Fruit fly (Drosophila melanogaster) whole organism, embryonic: ENCODE measurements around the gene mon2.

Experiments
- Ada2b ChIP-seq: fragments of 200-800 bp; sonication (Bioruptor generic); IDR thresholded peaks from 2 replicates; pipeline ENCODE4 v1.3.6; 2022; ENCODE audit warnings: missing biosample characterization, missing genetic modification characterization
- Antp ChIP-seq: fragments of 200-800 bp; sonication (Bioruptor generic); optimal IDR thresholded peaks from 3 replicates; lab custom pipeline; 2016; ENCODE audit warnings: missing biosample characterization, missing genetic modification characterization
- Atf6 ChIP-seq: fragments of 200-800 bp; sonication (Bioruptor generic); IDR thresholded peaks from 2 replicates; pipeline ENCODE4 v1.3.6; 2022; ENCODE audit warnings: missing biosample characterization, missing genetic modification characterization
- BtbVII ChIP-seq: fragments of 200-800 bp; sonication (Bioruptor generic); optimal IDR thresholded peaks from 3 replicates; lab custom pipeline; 2017; ENCODE audit warnings: missing biosample characterization, mild to moderate bottlenecking, missing genetic modification characterization
- CG10274 ChIP-seq: fragments of 200-800 bp; sonication (Bioruptor generic); optimal IDR thresholded peaks from 3 replicates; lab custom pipeline; 2017; ENCODE audit warnings: missing biosample characterization, mild to moderate bottlenecking, missing genetic modification characterization
- CG11456 ChIP-seq: fragments of 200-800 bp; sonication (Bioruptor generic); IDR thresholded peaks from 3 replicates; pipeline ENCODE4 v1.3.6; 2022; ENCODE audit warnings: missing biosample characterization, missing genetic modification characterization
- CG12942 ChIP-seq: fragments of 200-800 bp; sonication (Bioruptor generic); optimal IDR thresholded peaks from 3 replicates; lab custom pipeline; 2016; ENCODE audit warnings: missing biosample characterization, missing genetic modification characterization
- CG14441 ChIP-seq: fragments of 200-800 bp; sonication (Bioruptor generic); IDR thresholded peaks from 2 replicates; pipeline ENCODE4 v1.3.6; 2022; ENCODE audit warnings: missing biosample characterization, missing genetic modification characterization
- CG14710 ChIP-seq: fragments of 200-800 bp; sonication (Bioruptor generic); optimal IDR thresholded peaks from 3 replicates; lab custom pipeline; 2019; ENCODE audit warnings: missing biosample characterization, mild to moderate bottlenecking, missing genetic modification characterization, moderate library complexity
- CG14965 ChIP-seq: fragments of 200-800 bp; sonication (Bioruptor generic); optimal IDR thresholded peaks from 2 replicates; lab custom pipeline; 2016; ENCODE audit warnings: missing biosample characterization, missing genetic modification characterization, borderline replicate concordance
- CG15011 ChIP-seq: fragments of 200-800 bp; sonication (Bioruptor generic); optimal IDR thresholded peaks from 3 replicates; lab custom pipeline; 2018; ENCODE audit warnings: missing biosample characterization, mild to moderate bottlenecking, missing genetic modification characterization
- CG1647 ChIP-seq: fragments of 200-800 bp; sonication (Bioruptor generic); optimal IDR thresholded peaks from 3 replicates; lab custom pipeline; 2016; ENCODE audit warnings: missing biosample characterization, missing genetic modification characterization
- CG18764 ChIP-seq: fragments of 200-800 bp; sonication (Bioruptor generic); optimal IDR thresholded peaks from 3 replicates; lab custom pipeline; 2016; ENCODE audit warnings: missing biosample characterization, missing genetic modification characterization
- CG2712 ChIP-seq: fragments of 200-800 bp; optimal IDR thresholded peaks from 3 replicates; lab custom pipeline; 2019; ENCODE audit warnings: missing biosample characterization, mild to moderate bottlenecking, missing genetic modification characterization, moderate library complexity
- CG2875 ChIP-seq: fragments of 200-800 bp; sonication (Bioruptor generic); optimal IDR thresholded peaks from 2 replicates; lab custom pipeline; 2017; ENCODE audit warnings: missing biosample characterization, mild to moderate bottlenecking, missing genetic modification characterization, missing genetic modification reagents
- CG3838 ChIP-seq: fragments of 200-800 bp; sonication (Bioruptor generic); optimal IDR thresholded peaks from 3 replicates; lab custom pipeline; 2016; ENCODE audit warnings: missing biosample characterization, missing genetic modification characterization
- CG4424 ChIP-seq: fragments of 200-800 bp; sonication (Bioruptor generic); optimal IDR thresholded peaks from 3 replicates; lab custom pipeline; 2016; ENCODE audit warnings: missing biosample characterization, missing genetic modification characterization
- CG5180 ChIP-seq: fragments of 200-800 bp; sonication (Bioruptor generic); optimal IDR thresholded peaks from 3 replicates; lab custom pipeline; 2017; ENCODE audit warnings: missing biosample characterization, missing genetic modification characterization, mild to moderate bottlenecking, moderate library complexity, missing genetic modification reagents
- CG6765 ChIP-seq: fragments of 200-800 bp; sonication (Bioruptor generic); optimal IDR thresholded peaks from 3 replicates; lab custom pipeline; 2017; ENCODE audit warnings: missing biosample characterization, mild to moderate bottlenecking, missing genetic modification characterization
- CG9609 ChIP-seq: fragments of 200-800 bp; sonication (Bioruptor generic); optimal IDR thresholded peaks from 3 replicates; lab custom pipeline; 2016; ENCODE audit warnings: missing biosample characterization, missing genetic modification characterization
- HHEX ChIP-seq: fragments of 200-800 bp; sonication (Bioruptor generic); optimal IDR thresholded peaks from 3 replicates; lab custom pipeline; 2017; ENCODE audit warnings: missing biosample characterization, mild to moderate bottlenecking, missing genetic modification characterization, missing genetic modification reagents
- HLH4C ChIP-seq: fragments of 200-800 bp; sonication (Bioruptor generic); IDR thresholded peaks from 3 replicates; pipeline ENCODE4 v1.3.6; 2022; ENCODE audit warnings: missing biosample characterization, missing genetic modification characterization; ENCODE audit not compliant: partially characterized antibody
- HmgD ChIP-seq: fragments of 200-800 bp; sonication (Bioruptor generic); optimal IDR thresholded peaks from 3 replicates; lab custom pipeline; 2016; ENCODE audit warnings: missing biosample characterization, missing genetic modification characterization
- HmgZ ChIP-seq: fragments of 200-800 bp; sonication (Bioruptor generic); optimal IDR thresholded peaks from 2 replicates; lab custom pipeline; 2018; ENCODE audit warnings: missing biosample characterization, mild to moderate bottlenecking, missing genetic modification characterization
- Hmr ChIP-seq: fragments of 200-800 bp; sonication (Bioruptor generic); optimal IDR thresholded peaks from 3 replicates; lab custom pipeline; 2017; ENCODE audit warnings: mild to moderate bottlenecking, missing biosample characterization, missing genetic modification reagents, missing genetic modification characterization
- Jarid2 ChIP-seq: fragments of 200-800 bp; sonication (Bioruptor generic); optimal IDR thresholded peaks from 3 replicates; lab custom pipeline; 2017; ENCODE audit warnings: mild to moderate bottlenecking, missing biosample characterization, missing genetic modification reagents, missing genetic modification characterization
- Lpt ChIP-seq: fragments of >200 bp; optimal IDR thresholded peaks from 2 replicates; lab custom pipeline; 2018; ENCODE audit warnings: missing biosample characterization, missing genetic modification characterization
- NfI ChIP-seq: fragments of 200-800 bp; sonication (Bioruptor generic); optimal IDR thresholded peaks from 3 replicates; lab custom pipeline; 2018; ENCODE audit warnings: missing biosample characterization, mild to moderate bottlenecking, missing genetic modification characterization, moderate library complexity
- Opbp ChIP-seq: fragments of 200-800 bp; sonication (Bioruptor generic); IDR thresholded peaks from 3 replicates; pipeline ENCODE4 v1.3.6; 2022; ENCODE audit warnings: missing biosample characterization, missing genetic modification characterization; ENCODE audit not compliant: partially characterized antibody
- Ssrp ChIP-seq: fragments of 200-800 bp; sonication (Bioruptor generic); optimal IDR thresholded peaks from 2 replicates; lab custom pipeline; 2018; ENCODE audit warnings: missing biosample characterization, mild to moderate bottlenecking, missing genetic modification characterization, moderate library complexity
- ap ChIP-seq: fragments of 200-800 bp; sonication (Bioruptor generic); IDR thresholded peaks from 2 replicates; pipeline ENCODE4 v1.3.6; 2022; ENCODE audit warnings: missing biosample characterization, missing genetic modification characterization
- ara ChIP-seq: fragments of 200-800 bp; sonication (Bioruptor generic); IDR thresholded peaks from 2 replicates; pipeline ENCODE4 v1.3.6; 2022; ENCODE audit warnings: missing biosample characterization, missing genetic modification characterization
- cad ChIP-seq: fragments of >200 bp; optimal IDR thresholded peaks from 2 replicates; lab custom pipeline; 2017; ENCODE audit warnings: missing biosample characterization, missing genetic modification characterization
- esg ChIP-seq: fragments of 200-800 bp; sonication (Bioruptor generic); conservative IDR thresholded peaks from 2 replicates; pipeline ENCODE4 v1.3.6; 2022; ENCODE audit warnings: missing biosample characterization, missing genetic modification characterization
- exex ChIP-seq: fragments of 200-800 bp; sonication (Bioruptor generic); optimal IDR thresholded peaks from 4 replicates; lab custom pipeline; 2018; ENCODE audit warnings: missing biosample characterization, mild to moderate bottlenecking, missing genetic modification characterization, moderate library complexity
- eyg ChIP-seq: fragments of 200-800 bp; sonication (Bioruptor generic); optimal IDR thresholded peaks from 3 replicates; lab custom pipeline; 2016; ENCODE audit warnings: missing biosample characterization, missing genetic modification characterization
- fru ChIP-seq: fragments of >200 bp; optimal IDR thresholded peaks from 2 replicates; lab custom pipeline; 2017
- jigr1 ChIP-seq: fragments of 200-800 bp; sonication (Bioruptor generic); IDR thresholded peaks from 3 replicates; pipeline ENCODE4 v1.3.6; 2022; ENCODE audit warnings: missing biosample characterization, missing genetic modification characterization
- luna ChIP-seq: fragments of 200-800 bp; sonication (Bioruptor generic); optimal IDR thresholded peaks from 2 replicates; lab custom pipeline; 2016; ENCODE audit warnings: missing biosample characterization, missing genetic modification characterization
- mld ChIP-seq: fragments of 200-800 bp; sonication (Bioruptor generic); IDR thresholded peaks from 3 replicates; pipeline ENCODE4 v1.3.6; 2022; ENCODE audit warnings: missing biosample characterization, missing genetic modification characterization; ENCODE audit not compliant: partially characterized antibody
- oc ChIP-seq: fragments of 200-800 bp; sonication (Bioruptor generic); optimal IDR thresholded peaks from 2 replicates; lab custom pipeline; 2018; ENCODE audit warnings: missing biosample characterization, mild to moderate bottlenecking, missing genetic modification characterization, moderate library complexity
- odd ChIP-seq: fragments of 200-800 bp; sonication (Bioruptor generic); optimal IDR thresholded peaks from 2 replicates; lab custom pipeline; 2017; ENCODE audit warnings: missing biosample characterization, mild to moderate bottlenecking, missing genetic modification characterization
- otp ChIP-seq: fragments of 200-800 bp; sonication (Bioruptor generic); IDR thresholded peaks from 3 replicates; pipeline ENCODE4, ENCODE4 v1.3.6; 2022; ENCODE audit warnings: missing biosample characterization, missing genetic modification characterization
- pros ChIP-seq: fragments of 200-800 bp; sonication (Bioruptor generic); optimal IDR thresholded peaks from 3 replicates; lab custom pipeline; 2019; ENCODE audit warnings: missing biosample characterization, mild to moderate bottlenecking, missing genetic modification characterization, moderate library complexity
- ranshi ChIP-seq: fragments of 200-800 bp; sonication (Bioruptor generic); IDR thresholded peaks from 2 replicates; pipeline ENCODE4 v1.3.6; 2022; ENCODE audit warnings: missing biosample characterization, missing genetic modification characterization
- sens ChIP-seq: fragments of 200-800 bp; sonication (Bioruptor generic); peaks from one replicate; lab custom pipeline; 2016; ENCODE audit warnings: missing biosample characterization, missing genetic modification characterization
- sens-2 ChIP-seq: fragments of 200-800 bp; sonication (Bioruptor generic); IDR thresholded peaks from 2 replicates; pipeline ENCODE4 v1.3.6; 2022; ENCODE audit warnings: missing biosample characterization, missing genetic modification characterization
- sim ChIP-seq: fragments of 200-800 bp; sonication (Bioruptor generic); IDR thresholded peaks from 2 replicates; pipeline ENCODE4 v1.3.6; 2022; ENCODE audit warnings: missing biosample characterization, missing genetic modification characterization
- sr ChIP-seq: fragments of 200-800 bp; sonication (Bioruptor generic); IDR thresholded peaks from 3 replicates; pipeline ENCODE4 v1.3.6; 2022; ENCODE audit warnings: missing biosample characterization, missing genetic modification characterization
- vnd ChIP-seq: fragments of 200-800 bp; sonication (Bioruptor generic); IDR thresholded peaks from 3 replicates; pipeline ENCODE4 v1.3.6; 2022; ENCODE audit warnings: missing biosample characterization, missing genetic modification characterization; ENCODE audit not compliant: partially characterized antibody
- z ChIP-seq: fragments of 200-800 bp; sonication (Bioruptor generic); IDR thresholded peaks from 3 replicates; pipeline ENCODE4 v1.3.6; 2022; ENCODE audit warnings: missing biosample characterization, missing genetic modification characterization

Gene mon2

dm6 chr2L:8082692-8083412 is 41.0 kb downstream of the mon2 start, which contains the start of gene Mcr (continued):
- TF ChIP-seq CG10274 (GFP tag; lab: Kevin White, UChicago) = no peak
- TF ChIP-seq NfI (GFP tag; lab: Kevin White, UChicago) = no peak
- TF ChIP-seq HLH4C = peak; percentile 42; the same call in 1 of the 3 replicates
- no peak for TF ChIP-seq CG12942 (GFP tag; lab: Kevin White, UChicago)
- TF ChIP-seq Ssrp (tag; lab: Kevin White, UChicago) = no peak
- peak; percentile 50; the same call in 1 of the 3 replicates for TF ChIP-seq Opbp (GFP tag; lab: Robert Waterston, UW)
- no peak for TF ChIP-seq CG18764
- TF ChIP-seq CG6765 (GFP tag; lab: Kevin White, UChicago) = no peak
- TF ChIP-seq Atf6 = no peak
- TF ChIP-seq CG2875 (GFP tag; lab: Kevin White, UChicago) = no peak
- no peak for TF ChIP-seq Jarid2
- TF ChIP-seq ara (GFP tag; lab: Robert Waterston, UW) = no peak
- no peak for TF ChIP-seq HmgZ
- no peak for TF ChIP-seq pros (GFP tag; lab: Kevin White, UChicago)
- TF ChIP-seq z = no peak
- TF ChIP-seq jigr1 = no peak
- no peak for TF ChIP-seq CG1647 (GFP tag; lab: Kevin White, UChicago)
- no peak for TF ChIP-seq CG11456 (GFP tag; lab: Robert Waterston, UW)
- no peak for TF ChIP-seq Ada2b (GFP tag; lab: Robert Waterston, UW)
- TF ChIP-seq CG14965 = no peak
- no peak for TF ChIP-seq CG3838
- TF ChIP-seq Antp (GFP tag; lab: Kevin White, UChicago) = no peak
- no peak for TF ChIP-seq sim
- no peak for TF ChIP-seq sr (GFP tag; lab: Robert Waterston, UW)
- no peak for TF ChIP-seq mld (GFP tag; lab: Robert Waterston, UW)
- no peak for TF ChIP-seq HmgD
- no peak for TF ChIP-seq luna (GFP tag; lab: Kevin White, UChicago)
- TF ChIP-seq HHEX (GFP tag; lab: Kevin White, UChicago) = no peak
- peak; percentile 39 for TF ChIP-seq Hmr
- no peak for TF ChIP-seq Lpt (GFP tag; lab: Kevin White, UChicago)
- TF ChIP-seq CG4424 = peak; percentile 8
- no peak for TF ChIP-seq otp (GFP tag; lab: Robert Waterston, UW)
- TF ChIP-seq CG14441 (GFP tag; lab: Robert Waterston, UW) = 0 out of 2 replicates have a peak, but pooled peaks have one; percentile 12
- no peak for TF ChIP-seq CG9609
- TF ChIP-seq CG5180 (GFP tag; lab: Kevin White, UChicago) = no peak
- no peak for TF ChIP-seq esg (GFP tag; lab: Robert Waterston, UW)
- TF ChIP-seq exex = no peak
- peak; percentile 34 for TF ChIP-seq CG2712 (tag; lab: Kevin White, UChicago)
- no peak for TF ChIP-seq eyg (GFP tag; lab: Kevin White, UChicago)
- TF ChIP-seq vnd (GFP tag; lab: Robert Waterston, UW) = no peak
- no peak for TF ChIP-seq ap
- no peak for TF ChIP-seq odd (GFP tag; lab: Kevin White, UChicago)
- no peak for TF ChIP-seq oc (tag; lab: Kevin White, UChicago)
- TF ChIP-seq sens (GFP tag; lab: Kevin White, UChicago) = peak; percentile 28
- no peak for TF ChIP-seq sens-2 (GFP tag; lab: Robert Waterston, UW)
- no peak for TF ChIP-seq fru
- TF ChIP-seq ranshi (GFP tag; lab: Robert Waterston, UW) = no peak
- peak; percentile 75 for TF ChIP-seq CG14710 (tag; lab: Kevin White, UChicago)
- TF ChIP-seq BtbVII = no peak
- no peak for TF ChIP-seq CG15011 (GFP tag; lab: Kevin White, UChicago)
- TF ChIP-seq cad = no peak
